Fruit fly (Drosophila melanogaster): ENCODE results near the gene CG7255.

CG7255 gene

DNA sequence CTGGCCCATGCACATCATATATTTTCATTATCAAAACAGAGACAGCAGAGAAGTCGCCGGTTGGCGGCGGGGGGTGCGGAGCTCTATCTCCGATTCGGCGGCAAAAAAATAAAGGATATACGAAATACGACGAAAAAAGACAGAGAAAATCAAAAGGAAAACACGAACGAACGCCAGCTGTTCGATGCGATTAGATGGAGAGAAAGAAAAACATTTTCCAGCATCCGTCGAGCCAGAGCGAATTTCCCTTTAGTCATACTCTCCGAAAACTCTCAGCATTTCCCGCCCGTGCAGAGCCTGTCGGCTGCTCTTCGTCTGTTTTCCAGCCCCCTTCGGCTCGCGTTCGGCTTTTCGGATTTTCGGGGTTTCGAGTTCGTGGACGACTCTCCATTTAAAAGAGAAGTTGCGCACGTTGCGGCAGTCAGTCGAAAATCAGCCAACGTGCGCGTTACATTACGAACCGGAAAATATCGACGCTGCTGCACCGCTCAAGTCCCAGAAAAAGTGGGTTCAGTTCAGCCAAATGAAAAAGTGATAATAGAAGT is 32.3 kb downstream of the CG7255 start, which contains the start of gene Toll-6 (continued):
- TF ChIP-seq CG10959 (GFP tag; IDR thresholded peaks at IDR 0.05) (no peak), CG32767 (GFP tag; IDR thresholded peaks at IDR 0.05) (no peak), Hr51 (GFP tag; optimal IDR thresholded peaks at IDR 0.05) (peak in 1 of 2 experiments; percentile 5), CG14965 (GFP tag; optimal IDR thresholded peaks at IDR 0.05; ENCODE audit: borderline replicate concordance) (no peak), CG5245 (GFP tag; optimal IDR thresholded peaks at IDR 0.05) (no peak), tll (GFP tag; optimal IDR thresholded peaks at IDR 0.05) (no peak), CG7987 (GFP tag; optimal IDR thresholded peaks at IDR 0.05) (no peak), Myb (GFP tag; optimal IDR thresholded peaks at IDR 0.05) (no peak), az2 (GFP tag; optimal IDR thresholded peaks at IDR 0.05) (no peak), sqz (GFP tag; optimal IDR thresholded peaks at IDR 0.05) (peak; percentile 55), ATbp (GFP tag; optimal IDR thresholded peaks at IDR 0.05) (no peak), CG18764 (GFP tag; optimal IDR thresholded peaks at IDR 0.05) (no peak), CG5953 (GFP tag; IDR thresholded peaks at IDR 0.05) (no peak), Nf-YC (tag; optimal IDR thresholded peaks at IDR 0.05) (no peak), lov (optimal IDR thresholded peaks at IDR 0.05) (no peak), lov (GFP tag; IDR thresholded peaks at IDR 0.05) (peak; percentile 67; the same call in 1 of the 3 replicates), twi (tag; optimal IDR thresholded peaks at IDR 0.05) (no peak), CG1792 (GFP tag; optimal IDR thresholded peaks at IDR 0.05) (no peak), ap (GFP tag; IDR thresholded peaks at IDR 0.05) (no peak), NC2α (GFP tag; optimal IDR thresholded peaks at IDR 0.05) (peak; percentile 76), sna (GFP tag; IDR thresholded peaks at IDR 0.05; ENCODE audit: partially characterized antibody) (no peak), Lhr (GFP tag; optimal IDR thresholded peaks at IDR 0.05) (no peak), bab2 (GFP tag; optimal IDR thresholded peaks at IDR 0.05) (no peak), HLHmδ (GFP tag; optimal IDR thresholded peaks at IDR 0.05) (peak; percentile 38), zfh1 (GFP tag; IDR thresholded peaks at IDR 0.05) (0 out of 3 replicates have a peak, but pooled peaks have one; percentile 39), MTF-1 (GFP tag; optimal IDR thresholded peaks at IDR 0.05; ENCODE audit: borderline replicate concordance) (peak; percentile 64), CG12942 (GFP tag; optimal IDR thresholded peaks at IDR 0.05) (no peak), CG1024 (GFP tag; IDR thresholded peaks at IDR 0.05) (no peak), lilli (GFP tag; optimal IDR thresholded peaks at IDR 0.05) (peak; percentile 11), Dll (GFP tag; IDR thresholded peaks at IDR 0.05; ENCODE audit: partially characterized antibody) (0 out of 4 replicates have a peak, but pooled peaks have one; percentile 25), vvl (GFP tag; IDR thresholded peaks at IDR 0.05) (no peak), Opbp (GFP tag; IDR thresholded peaks at IDR 0.05; ENCODE audit: partially characterized antibody) (peak; percentile 45; the same call in 2 of the 3 replicates), stc (GFP tag; IDR thresholded peaks at IDR 0.05) (no peak), CG17361 (GFP tag; IDR thresholded peaks at IDR 0.05) (no peak), CG7839 (tag; optimal IDR thresholded peaks at IDR 0.05) (no peak), Hand (GFP tag; optimal IDR thresholded peaks at IDR 0.05) (no peak), dati (GFP tag; IDR thresholded peaks at IDR 0.05) (no peak), CG8290 (GFP tag; optimal IDR thresholded peaks at IDR 0.05) (no peak), CG8290 (tag; optimal IDR thresholded peaks at IDR 0.05) (no peak), CG34422 (GFP tag; IDR thresholded peaks at IDR 0.05) (peak; percentile 37; the same call in 1 of the 3 replicates), CG11504 (tag; optimal IDR thresholded peaks at IDR 0.05) (no peak), CG15514 (GFP tag; optimal IDR thresholded peaks at IDR 0.05) (no peak), CG17829 (tag; optimal IDR thresholded peaks at IDR 0.05) (peak; percentile 42), NK7.1 (GFP tag; optimal IDR thresholded peaks at IDR 0.05) (no peak), Dref (GFP tag; IDR thresholded peaks at IDR 0.05) (no peak), Bdp1 (GFP tag; optimal IDR thresholded peaks at IDR 0.05) (no peak), Eip74EF (GFP tag; optimal IDR thresholded peaks at IDR 0.05) (no peak), H2.0 (GFP tag; IDR thresholded peaks at IDR 0.05) (no peak), Chrac-16 (GFP tag; optimal IDR thresholded peaks at IDR 0.05) (no peak), CG12299 (tag; optimal IDR thresholded peaks at IDR 0.05) (no peak)

Measured in whole organism, embryonic.